Worm (Caenorhabditis elegans): ENCODE data around the gene F57A10.4.

DNA sequence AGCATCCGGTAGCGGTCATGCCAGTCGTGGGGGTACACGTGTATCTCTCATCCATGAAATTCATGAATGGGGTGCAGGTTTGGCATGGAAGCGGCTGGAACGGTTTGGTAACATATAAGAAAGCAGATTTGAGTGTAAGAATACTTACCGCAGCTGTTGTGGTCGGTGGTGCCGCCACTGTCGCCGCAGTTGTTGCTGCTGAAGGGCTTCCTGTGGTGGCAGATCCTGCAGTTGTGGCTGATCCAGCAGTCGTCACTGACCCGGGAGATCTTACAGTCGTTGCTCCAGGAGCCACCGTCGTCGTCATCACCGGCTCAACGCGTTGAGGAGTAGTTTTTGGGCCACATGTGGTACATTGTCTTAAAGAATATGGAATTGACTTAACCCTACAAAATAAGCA is 36.2 kb upstream of the F57A10.4 start:
- TF ChIP-seq unc-42 (tag; optimal IDR thresholded peaks at IDR 0.05) (no peak), fkh-10 (GFP tag; optimal IDR thresholded peaks at IDR 0.05) (no peak), ceh-30 (tag; optimal IDR thresholded peaks at IDR 0.05) (no peak), tbx-2 (tag; optimal IDR thresholded peaks at IDR 0.05) (no peak), unc-55 (GFP tag; optimal IDR thresholded peaks at IDR 0.05) (no peak), unc-3 (GFP tag; conservative IDR thresholded peaks at IDR 0.05) (no peak), unc-3 (tag; optimal IDR thresholded peaks at IDR 0.05) (no peak), ceh-31 (tag; optimal IDR thresholded peaks at IDR 0.05) (no peak), pqm-1 (tag; optimal IDR thresholded peaks at IDR 0.05) (no peak), ahr-1 (tag; optimal IDR thresholded peaks at IDR 0.05) (no peak), sox-4 (tag; optimal IDR thresholded peaks at IDR 0.05) (no peak), pax-1 (tag; optimal IDR thresholded peaks at IDR 0.05) (no peak), lin-11 (tag; optimal IDR thresholded peaks at IDR 0.05) (no peak), ceh-48 (tag; optimal IDR thresholded peaks at IDR 0.05) (no peak), hlh-6 (tag; optimal IDR thresholded peaks at IDR 0.05) (no peak)
